Worm (Caenorhabditis elegans): ENCODE results near the gene F49H12.7.

ce11 chrX:2041448-2042138 is 23.2 kb upstream of the F49H12.7 start:
- no peak for TF ChIP-seq ceh-9 (tag; optimal IDR thresholded peaks at IDR 0.05)
- TF ChIP-seq ceh-82 (tag; optimal IDR thresholded peaks at IDR 0.05) = no peak
- no peak for TF ChIP-seq jun-1 (tag; optimal IDR thresholded peaks at IDR 0.05)
- TF ChIP-seq nhr-12 (tag; optimal IDR thresholded peaks at IDR 0.05) = no peak
- TF ChIP-seq nhr-28 (tag; optimal IDR thresholded peaks at IDR 0.05) = no peak
- TF ChIP-seq ama-1 (optimal IDR thresholded peaks at IDR 0.05) = no peak
- no peak for TF ChIP-seq pqm-1 (tag; optimal IDR thresholded peaks at IDR 0.05)
- no peak for TF ChIP-seq snpc-4 (tag; optimal IDR thresholded peaks at IDR 0.05)
- no peak for TF ChIP-seq daf-12 (tag; optimal IDR thresholded peaks at IDR 0.05)
